Worm (Caenorhabditis elegans) whole organism, young adult: ENCODE results near the gene rpac-40.

ENCODE experiments used
- D2030.7 ChIP-seq: fragments of 200-800 bp; sonication (Bioruptor generic); IDR thresholded peaks from 2 replicates; pipeline ENCODE4 v1.3.6; 2022; ENCODE audit warnings: missing genetic modification reagents, missing genetic modification characterization, missing compliant biosample characterization
- dox-1 ChIP-seq: fragments of 200-800 bp; sonication (Bioruptor generic); IDR thresholded peaks from 2 replicates; pipeline ENCODE4 v1.3.6; 2022; ENCODE audit warnings: missing genetic modification reagents, missing genetic modification characterization, missing compliant biosample characterization
- gei-17 ChIP-seq: fragments of 200-800 bp; sonication (Bioruptor generic); optimal IDR thresholded peaks from 2 replicates; lab custom pipeline; 2018; ENCODE audit warnings: mild to moderate bottlenecking, missing genetic modification characterization, missing compliant biosample characterization
- let-607 ChIP-seq, 2 experiments: fragments of 200-800 bp in 1 of 2; sonication (Bioruptor generic) in 1 of 2; sonication (generic microtip) in 1 of 2; optimal IDR thresholded peaks; 2 replicates each; lab custom pipeline; 2016 to 2018; ENCODE audit warnings: mild to moderate bottlenecking in 2 of 2, missing compliant biosample characterization in 2 of 2, missing genetic modification characterization in 2 of 2, moderate library complexity in 2 of 2, missing genotype in 1 of 2
- lin-35 ChIP-seq, 3 experiments: fragments of 150-350 bp in 2 of 3; sonication (generic microtip) in 1 of 3; optimal IDR thresholded peaks; 2 replicates each; lab custom pipeline; 2014 to 2018; ENCODE audit warnings: missing biosample characterization in 3 of 3, missing genetic modification characterization in 3 of 3, missing genetic modification reagents in 3 of 3
- mes-4 ChIP-seq: sonication (generic microtip); optimal IDR thresholded peaks from 2 replicates; lab custom pipeline; 2016; ENCODE audit warnings: missing genotype, missing genetic modification characterization, missing compliant biosample characterization
- nfya-1 ChIP-seq: sonication (generic microtip); optimal IDR thresholded peaks from 2 replicates; lab custom pipeline; 2017; ENCODE audit warnings: antibody characterized with exemption, missing compliant biosample characterization, missing genetic modification characterization, borderline replicate concordance; ENCODE audit not compliant: insufficient read depth
- pbrm-1 ChIP-seq: fragments of 200-800 bp; sonication (Bioruptor generic); IDR thresholded peaks from 2 replicates; pipeline ENCODE4 v1.3.6; 2022; ENCODE audit warnings: missing genetic modification reagents, missing genetic modification characterization, missing compliant biosample characterization
- rec-8 ChIP-seq, 2 experiments: sonication (generic microtip); optimal IDR thresholded peaks; 2 replicates each; lab custom pipeline; 2016; ENCODE audit warnings: mild to moderate bottlenecking in 2 of 2, missing genetic modification characterization in 2 of 2, missing genetic modification reagents in 2 of 2, missing genotype in 2 of 2, missing biosample characterization in 1 of 2, missing compliant biosample characterization in 1 of 2, moderate library complexity in 1 of 2
- rpc-1 ChIP-seq, 2 experiments: fragments of 150-350 bp in 1 of 2; sonication (generic microtip) in 1 of 2; optimal IDR thresholded peaks; 2 replicates each; lab custom pipeline; 2014 to 2018; ENCODE audit warnings: missing biosample characterization in 1 of 2, missing genetic modification characterization in 1 of 2, missing genetic modification reagents in 1 of 2, missing genotype in 1 of 2
- unc-62 ChIP-seq: fragments of 150-350 bp; optimal IDR thresholded peaks from 2 replicates; lab custom pipeline; 2014; ENCODE audit warnings: missing biosample characterization, missing genetic modification reagents, missing genetic modification characterization
- zfh-2 ChIP-seq: fragments of 200-800 bp; sonication (Bioruptor generic); conservative IDR thresholded peaks from 2 replicates; pipeline ENCODE4 v1.3.6; 2022; ENCODE audit warnings: missing genetic modification reagents, missing genetic modification characterization, missing compliant biosample characterization
- ztf-28 ChIP-seq: fragments of 200-800 bp; sonication (Bioruptor generic); IDR thresholded peaks from 2 replicates; pipeline ENCODE4 v1.3.6; 2022; ENCODE audit warnings: missing genetic modification reagents, missing genetic modification characterization, missing compliant biosample characterization

- no peak for TF ChIP-seq pbrm-1
- no peak for TF ChIP-seq dox-1 (GFP tag; lab: Robert Waterston, UW)
- TF ChIP-seq rec-8 (tag; optimal IDR thresholded peaks at IDR 0.05; lab: Kevin White, UChicago): no peak
- no peak for TF ChIP-seq nfya-1 (tag; lab: Kevin White, UChicago)
- no peak for TF ChIP-seq let-607 (tag; optimal IDR thresholded peaks at IDR 0.05; lab: Kevin White, UChicago)
- no peak for TF ChIP-seq unc-62 (GFP tag; lab: Kevin White, UChicago)
- TF ChIP-seq ztf-28 (GFP tag; lab: Robert Waterston, UW): no peak
- no peak for TF ChIP-seq mes-4
- no peak for TF ChIP-seq zfh-2 (GFP tag; lab: Robert Waterston, UW)
- no peak for TF ChIP-seq rpc-1 (optimal IDR thresholded peaks at IDR 0.05; lab: Kevin White, UChicago)
- TF ChIP-seq rpc-1 (tag; optimal IDR thresholded peaks at IDR 0.05; lab: Kevin White, UChicago): no peak
- no peak for TF ChIP-seq D2030.7
- no peak for TF ChIP-seq lin-35 (GFP tag; optimal IDR thresholded peaks at IDR 0.05; lab: Kevin White, UChicago)
- TF ChIP-seq gei-17 (GFP tag; lab: Kevin White, UChicago): no peak
Observed at ce11 chrV:4219342-4219741, 20.1 kb downstream of the rpac-40 start, which contains the start of gene nlp-9.
